Fruit fly (Drosophila melanogaster) whole organism, embryonic: Measurements from ENCODE around the gene CG16790.

Source experiments
- Atf3 ChIP-seq: fragments of 200-800 bp; sonication (Bioruptor generic); optimal IDR thresholded peaks from 3 replicates; lab custom pipeline; 2016; ENCODE audit warnings: missing biosample characterization, missing genetic modification characterization
- B-H2 ChIP-seq: fragments of 200-800 bp; sonication (Bioruptor generic); optimal IDR thresholded peaks from 2 replicates; lab custom pipeline; 2018; ENCODE audit warnings: missing biosample characterization, mild to moderate bottlenecking, missing genetic modification characterization
- CG10431 ChIP-seq: fragments of 200-800 bp; sonication (Bioruptor generic); optimal IDR thresholded peaks from 3 replicates; lab custom pipeline; 2018; ENCODE audit warnings: missing biosample characterization, mild to moderate bottlenecking, missing genetic modification characterization
- CG11085 ChIP-seq: fragments of 200-800 bp; sonication (Bioruptor generic); IDR thresholded peaks from 2 replicates; pipeline ENCODE4 v1.3.6; 2022; ENCODE audit warnings: missing biosample characterization, missing genetic modification characterization
- CG11398 ChIP-seq: fragments of 200-800 bp; sonication (Bioruptor generic); optimal IDR thresholded peaks from 2 replicates; lab custom pipeline; 2016; ENCODE audit warnings: missing biosample characterization, missing genetic modification characterization
- CG11504 ChIP-seq: fragments of 200-800 bp; sonication (Bioruptor generic); optimal IDR thresholded peaks from 3 replicates; lab custom pipeline; 2019; ENCODE audit warnings: missing biosample characterization, mild to moderate bottlenecking, missing genetic modification characterization, moderate library complexity
- CG14860 ChIP-seq: fragments of 200-800 bp; sonication (Bioruptor generic); IDR thresholded peaks from 3 replicates; pipeline ENCODE4 v1.3.6; 2022; ENCODE audit warnings: missing biosample characterization, missing genetic modification characterization; ENCODE audit not compliant: partially characterized antibody
- CG15479 ChIP-seq: fragments of 200-800 bp; sonication (Bioruptor generic); optimal IDR thresholded peaks from 3 replicates; lab custom pipeline; 2019; ENCODE audit warnings: missing biosample characterization, mild to moderate bottlenecking, missing genetic modification characterization, moderate library complexity
- CG1602 ChIP-seq: fragments of 200-800 bp; sonication (Bioruptor generic); optimal IDR thresholded peaks from 3 replicates; lab custom pipeline; 2016; ENCODE audit warnings: missing biosample characterization, missing genetic modification characterization
- CG17359 ChIP-seq: fragments of 200-800 bp; sonication (Bioruptor generic); optimal IDR thresholded peaks from 3 replicates; lab custom pipeline; 2018; ENCODE audit warnings: missing biosample characterization, mild to moderate bottlenecking, missing genetic modification characterization, moderate library complexity
- CG2116 ChIP-seq: fragments of 200-800 bp; sonication (Bioruptor generic); optimal IDR thresholded peaks from 3 replicates; lab custom pipeline; 2018; ENCODE audit warnings: missing biosample characterization, mild to moderate bottlenecking, missing genetic modification characterization
- CG31224 ChIP-seq: fragments of 200-800 bp; sonication (Bioruptor generic); IDR thresholded peaks from 2 replicates; pipeline ENCODE4 v1.3.6; 2022; ENCODE audit warnings: missing biosample characterization, missing genetic modification characterization
- CG4730 ChIP-seq: fragments of 200-800 bp; sonication (Bioruptor generic); IDR thresholded peaks from 2 replicates; pipeline ENCODE4 v1.3.6; 2022; ENCODE audit warnings: missing biosample characterization, missing genetic modification characterization
- CG6654 ChIP-seq: fragments of 200-800 bp; sonication (Bioruptor generic); optimal IDR thresholded peaks from 2 replicates; lab custom pipeline; 2017; ENCODE audit warnings: missing biosample characterization, mild to moderate bottlenecking, missing genetic modification characterization
- CG6683 ChIP-seq: fragments of 200-800 bp; sonication (Bioruptor generic); optimal IDR thresholded peaks from 2 replicates; lab custom pipeline; 2017; ENCODE audit warnings: missing biosample characterization, mild to moderate bottlenecking, missing genetic modification characterization, missing genetic modification reagents
- CG8765 ChIP-seq: fragments of 200-800 bp; sonication (Bioruptor generic); IDR thresholded peaks from 2 replicates; pipeline ENCODE4 v1.3.6; 2022; ENCODE audit warnings: missing biosample characterization, missing genetic modification characterization
- CG8944 ChIP-seq: fragments of 200-800 bp; sonication (Bioruptor generic); optimal IDR thresholded peaks from 3 replicates; lab custom pipeline; 2016; ENCODE audit warnings: missing biosample characterization, missing genetic modification characterization
- CG9437 ChIP-seq: fragments of 200-800 bp; sonication (Bioruptor generic); optimal IDR thresholded peaks from 2 replicates; lab custom pipeline; 2018; ENCODE audit warnings: missing biosample characterization, mild to moderate bottlenecking, missing genetic modification characterization
- CG9932 ChIP-seq: fragments of 200-800 bp; sonication (Bioruptor generic); IDR thresholded peaks from 2 replicates; pipeline ENCODE4 v1.3.6; 2022; ENCODE audit warnings: missing biosample characterization, missing genetic modification characterization
- Chrac-16 ChIP-seq: fragments of 200-800 bp; sonication (Bioruptor generic); optimal IDR thresholded peaks from 3 replicates; lab custom pipeline; 2016; ENCODE audit warnings: missing biosample characterization, missing genetic modification characterization
- Deaf1 ChIP-seq: fragments of 200-800 bp; optimal IDR thresholded peaks from 3 replicates; lab custom pipeline; 2019; ENCODE audit warnings: missing biosample characterization, mild to moderate bottlenecking, missing genetic modification characterization, moderate library complexity
- HHEX ChIP-seq: fragments of 200-800 bp; sonication (Bioruptor generic); optimal IDR thresholded peaks from 3 replicates; lab custom pipeline; 2017; ENCODE audit warnings: missing biosample characterization, mild to moderate bottlenecking, missing genetic modification characterization, missing genetic modification reagents
- HLH3B ChIP-seq: fragments of 200-800 bp; sonication (Bioruptor generic); IDR thresholded peaks from 2 replicates; pipeline ENCODE4 v1.3.6; 2022; ENCODE audit warnings: missing biosample characterization, missing genetic modification characterization
- Hr78 ChIP-seq, 2 experiments: fragments of 200-800 bp in 1 of 2; fragments of >200 bp in 1 of 2; sonication (Bioruptor generic) in 1 of 2; optimal IDR thresholded peaks; 2 replicates each; lab custom pipeline; 2017 to 2019; ENCODE audit warnings: missing biosample characterization in 2 of 2, missing genetic modification characterization in 2 of 2, mild to moderate bottlenecking in 1 of 2, moderate library complexity in 1 of 2
- Myb ChIP-seq: fragments of 200-800 bp; sonication (Bioruptor generic); optimal IDR thresholded peaks from 2 replicates; lab custom pipeline; 2016; ENCODE audit warnings: missing biosample characterization, missing genetic modification characterization
- Poxn ChIP-seq: fragments of 200-800 bp; sonication (Bioruptor generic); IDR thresholded peaks from 2 replicates; pipeline ENCODE4 v1.3.6; 2022; ENCODE audit warnings: missing biosample characterization, missing genetic modification characterization
- Ptx1 ChIP-seq: fragments of 200-800 bp; sonication (Bioruptor generic); IDR thresholded peaks from 2 replicates; pipeline ENCODE4 v1.3.6; 2022; ENCODE audit warnings: missing biosample characterization, missing genetic modification characterization
- Rx ChIP-seq: fragments of 200-800 bp; sonication (Bioruptor generic); IDR thresholded peaks from 2 replicates; pipeline ENCODE4 v1.3.6; 2022; ENCODE audit warnings: missing biosample characterization, missing genetic modification characterization
- TFAM ChIP-seq: fragments of 200-800 bp; sonication (Bioruptor generic); optimal IDR thresholded peaks from 2 replicates; lab custom pipeline; 2017; ENCODE audit warnings: missing biosample characterization, missing genetic modification characterization, inconsistent platforms
- Tbp ChIP-seq: fragments of >200 bp; optimal IDR thresholded peaks from 2 replicates; lab custom pipeline; 2018; ENCODE audit warnings: missing biosample characterization, missing genetic modification characterization
- Xbp1 ChIP-seq: fragments of 200-800 bp; sonication (Bioruptor generic); optimal IDR thresholded peaks from 3 replicates; lab custom pipeline; 2016; ENCODE audit warnings: missing biosample characterization, mild to moderate bottlenecking, missing genetic modification characterization
- cad ChIP-seq: fragments of >200 bp; optimal IDR thresholded peaks from 2 replicates; lab custom pipeline; 2017; ENCODE audit warnings: missing biosample characterization, missing genetic modification characterization
- disco-r ChIP-seq: fragments of 200-800 bp; sonication (Bioruptor generic); optimal IDR thresholded peaks from 2 replicates; lab custom pipeline; 2016; ENCODE audit warnings: missing biosample characterization, missing genetic modification characterization
- en ChIP-seq: fragments of 200-800 bp; sonication (Bioruptor generic); optimal IDR thresholded peaks from 2 replicates; lab custom pipeline; 2016; ENCODE audit warnings: missing biosample characterization, missing genetic modification characterization
- eyg ChIP-seq: fragments of 200-800 bp; sonication (Bioruptor generic); optimal IDR thresholded peaks from 3 replicates; lab custom pipeline; 2016; ENCODE audit warnings: missing biosample characterization, missing genetic modification characterization
- fru ChIP-seq: fragments of >200 bp; optimal IDR thresholded peaks from 2 replicates; lab custom pipeline; 2017
- fu2 ChIP-seq: fragments of 200-800 bp; sonication (Bioruptor generic); optimal IDR thresholded peaks from 2 replicates; lab custom pipeline; 2016; ENCODE audit warnings: missing biosample characterization, missing genetic modification characterization
- inv ChIP-seq: fragments of 200-800 bp; sonication (Bioruptor generic); IDR thresholded peaks from 2 replicates; pipeline ENCODE4 v1.3.6; 2022; ENCODE audit warnings: missing biosample characterization, missing genetic modification characterization; ENCODE audit not compliant: partially characterized antibody
- jigr1 ChIP-seq: fragments of 200-800 bp; sonication (Bioruptor generic); IDR thresholded peaks from 3 replicates; pipeline ENCODE4 v1.3.6; 2022; ENCODE audit warnings: missing biosample characterization, missing genetic modification characterization
- jumu ChIP-seq: fragments of 200-800 bp; sonication (Bioruptor generic); optimal IDR thresholded peaks from 3 replicates; lab custom pipeline; 2016; ENCODE audit warnings: missing biosample characterization, missing genetic modification characterization
- kay ChIP-seq: fragments of 200-800 bp; sonication (Bioruptor generic); optimal IDR thresholded peaks from 2 replicates; lab custom pipeline; 2016; ENCODE audit warnings: missing biosample characterization, missing genetic modification characterization
- lmd ChIP-seq: fragments of 200-800 bp; sonication (Bioruptor generic); IDR thresholded peaks from 2 replicates; pipeline ENCODE4 v1.3.6; 2022; ENCODE audit warnings: missing biosample characterization, missing genetic modification characterization
- lola ChIP-seq, 3 experiments: fragments of >200 bp in 2 of 3; fragments of 200-800 bp in 1 of 3; sonication (Bioruptor generic) in 1 of 3; optimal IDR thresholded peaks; 2 replicates each; lab custom pipeline; 2017 to 2019; ENCODE audit warnings: missing biosample characterization in 3 of 3, missing genetic modification characterization in 3 of 3, mild to moderate bottlenecking in 1 of 3, moderate library complexity in 1 of 3
- nau ChIP-seq: fragments of 200-800 bp; sonication (Bioruptor generic); optimal IDR thresholded peaks from 3 replicates; lab custom pipeline; 2017; ENCODE audit warnings: missing biosample characterization, mild to moderate bottlenecking, missing genetic modification characterization, missing genetic modification reagents
- pb ChIP-seq: fragments of 200-800 bp; sonication (Bioruptor generic); optimal IDR thresholded peaks from 3 replicates; lab custom pipeline; 2016; ENCODE audit warnings: missing biosample characterization, missing genetic modification characterization
- phol ChIP-seq: fragments of 200-800 bp; sonication (Bioruptor generic); optimal IDR thresholded peaks from 3 replicates; lab custom pipeline; 2018; ENCODE audit warnings: missing biosample characterization, mild to moderate bottlenecking, missing genetic modification characterization, moderate library complexity
- psq ChIP-seq: fragments of 200-800 bp; sonication (Bioruptor generic); optimal IDR thresholded peaks from 2 replicates; lab custom pipeline; 2017; ENCODE audit warnings: missing biosample characterization, missing genetic modification characterization
- tap ChIP-seq: fragments of 200-800 bp; optimal IDR thresholded peaks from 3 replicates; lab custom pipeline; 2019; ENCODE audit warnings: missing biosample characterization, mild to moderate bottlenecking, missing genetic modification characterization, moderate library complexity
- tup ChIP-seq: fragments of 200-800 bp; sonication (Bioruptor generic); optimal IDR thresholded peaks from 2 replicates; lab custom pipeline; 2016; ENCODE audit warnings: missing biosample characterization, mild to moderate bottlenecking, missing genetic modification characterization, moderate library complexity
- twi ChIP-seq: fragments of 200-800 bp; optimal IDR thresholded peaks from 2 replicates; lab custom pipeline; 2019; ENCODE audit warnings: missing biosample characterization, mild to moderate bottlenecking, missing genetic modification characterization, moderate library complexity
- unpg ChIP-seq: fragments of 200-800 bp; sonication (Bioruptor generic); optimal IDR thresholded peaks from 3 replicates; lab custom pipeline; 2018; ENCODE audit warnings: missing biosample characterization, mild to moderate bottlenecking, missing genetic modification characterization, moderate library complexity
- wdn ChIP-seq: fragments of 200-800 bp; sonication (Bioruptor generic); IDR thresholded peaks from 2 replicates; pipeline ENCODE4 v1.3.6; 2022; ENCODE audit warnings: missing biosample characterization, missing genetic modification characterization

Gene CG16790

dm6 chr3R:9590952-9591532, 21.0 kb upstream of the CG16790 start, which contains the start of the genes bocks and CG8312 (continued):
- TF ChIP-seq unpg (GFP tag; lab: Kevin White, UChicago), result no peak
- TF ChIP-seq Deaf1 (tag; lab: Kevin White, UChicago), result peak; percentile 21
- TF ChIP-seq CG15479 (GFP tag; lab: Kevin White, UChicago), result peak; percentile 83
- TF ChIP-seq HHEX (GFP tag; lab: Kevin White, UChicago), result no peak
- TF ChIP-seq pb (GFP tag; lab: Kevin White, UChicago), result no peak
- TF ChIP-seq CG6683 (GFP tag; lab: Kevin White, UChicago), result no peak
- peak in 1 of 3 experiments; percentile 30 for TF ChIP-seq lola (GFP tag; optimal IDR thresholded peaks at IDR 0.05; lab: Kevin White, UChicago)
- peak; percentile 72 for TF ChIP-seq Myb
- TF ChIP-seq fru, result no peak
- TF ChIP-seq phol (tag; lab: Kevin White, UChicago), result peak; percentile 80
- TF ChIP-seq jumu (GFP tag; lab: Kevin White, UChicago), result peak; percentile 58
- TF ChIP-seq wdn (GFP tag; lab: Robert Waterston, UW), result no peak
- no peak for TF ChIP-seq HLH3B
- peak; percentile 54 for TF ChIP-seq kay (GFP tag; lab: Kevin White, UChicago)
- TF ChIP-seq CG9932 (GFP tag; lab: Robert Waterston, UW), result no peak
- TF ChIP-seq CG9437 (GFP tag; lab: Kevin White, UChicago), result no peak
- TF ChIP-seq Tbp, result no peak
- TF ChIP-seq CG1602 (GFP tag; lab: Kevin White, UChicago), result peak; percentile 31
- peak; percentile 15 for TF ChIP-seq eyg (GFP tag; lab: Kevin White, UChicago)
- peak; percentile 92 for TF ChIP-seq CG2116 (GFP tag; lab: Kevin White, UChicago)
- TF ChIP-seq CG31224 (GFP tag; lab: Robert Waterston, UW), result no peak
- TF ChIP-seq en (GFP tag; lab: Kevin White, UChicago), result no peak
- peak; percentile 48 for TF ChIP-seq twi (tag; lab: Kevin White, UChicago)
- no peak for TF ChIP-seq tap
- TF ChIP-seq CG4730, result no peak
- no peak for TF ChIP-seq Ptx1
- TF ChIP-seq Atf3, result peak; percentile 85
- no peak for TF ChIP-seq CG14860 (GFP tag; lab: Robert Waterston, UW)
- no peak for TF ChIP-seq cad (GFP tag; lab: Kevin White, UChicago)
- no peak for TF ChIP-seq CG11085 (GFP tag; lab: Robert Waterston, UW)
- TF ChIP-seq Poxn, result no peak
- TF ChIP-seq CG17359 (tag; lab: Kevin White, UChicago), result no peak
- no peak for TF ChIP-seq tup (GFP tag; lab: Kevin White, UChicago)
- peak; percentile 86 for TF ChIP-seq B-H2 (GFP tag; lab: Kevin White, UChicago)
- no peak for TF ChIP-seq CG11504 (tag; lab: Kevin White, UChicago)
- TF ChIP-seq inv, result no peak
- no peak for TF ChIP-seq jigr1
- TF ChIP-seq psq, result no peak
- TF ChIP-seq Xbp1 (GFP tag; lab: Kevin White, UChicago), result peak; percentile 65
- no peak for TF ChIP-seq CG8765 (GFP tag; lab: Robert Waterston, UW)
- TF ChIP-seq fu2, result peak; percentile 13
- TF ChIP-seq Rx (GFP tag; lab: Robert Waterston, UW), result no peak
- TF ChIP-seq Chrac-16 (GFP tag; lab: Kevin White, UChicago), result peak; percentile 3
- no peak for TF ChIP-seq TFAM (GFP tag; lab: Kevin White, UChicago)
- no peak for TF ChIP-seq nau (GFP tag; lab: Kevin White, UChicago)
- peak; percentile 15 for TF ChIP-seq disco-r (GFP tag; lab: Kevin White, UChicago)
- TF ChIP-seq CG8944 (GFP tag; lab: Kevin White, UChicago), result peak; percentile 5
- no peak for TF ChIP-seq CG6654 (GFP tag; lab: Kevin White, UChicago)
- TF ChIP-seq lmd (GFP tag; lab: Robert Waterston, UW), result no peak
- no peak for TF ChIP-seq CG10431
- TF ChIP-seq CG11398 (GFP tag; lab: Kevin White, UChicago), result peak; percentile 21
- no peak for TF ChIP-seq Hr78 (GFP tag; optimal IDR thresholded peaks at IDR 0.05; lab: Kevin White, UChicago)
